Fruit fly (Drosophila melanogaster): ENCODE data around the gene Strump.
A peak's percentile ranks its signal among the peaks of the same experiment; 100 is the strongest.

Strump gene

dm6 chr3L:16147819-16148236 is 26.0 kb downstream of the Strump start (continued):
- TF ChIP-seq bowl (GFP tag; IDR thresholded peaks at IDR 0.05) (no peak), tap (tag; optimal IDR thresholded peaks at IDR 0.05) (no peak), CG2120 (GFP tag; optimal IDR thresholded peaks at IDR 0.05) (peak; percentile 57), Ets65A (GFP tag) (peak; percentile 90), mam (GFP tag; optimal IDR thresholded peaks at IDR 0.05) (peak; percentile 16), Taf1 (GFP tag; IDR thresholded peaks at IDR 0.05) (no peak), CG34224 (GFP tag; IDR thresholded peaks at IDR 0.05; ENCODE audit: partially characterized antibody) (no peak), dati (GFP tag; IDR thresholded peaks at IDR 0.05) (no peak), nom (GFP tag; optimal IDR thresholded peaks at IDR 0.05) (no peak), tup (GFP tag; optimal IDR thresholded peaks at IDR 0.05) (no peak), lmd (GFP tag; IDR thresholded peaks at IDR 0.05) (no peak), fd64A (GFP tag; optimal IDR thresholded peaks at IDR 0.05) (no peak), ash1 (GFP tag; optimal IDR thresholded peaks at IDR 0.05) (no peak), fd96Cb (tag; optimal IDR thresholded peaks at IDR 0.05) (no peak), CG15696 (tag; optimal IDR thresholded peaks at IDR 0.05) (no peak), dmrt99B (tag; optimal IDR thresholded peaks at IDR 0.05) (peak; percentile 59), ATbp (GFP tag; optimal IDR thresholded peaks at IDR 0.05) (no peak), CG9876 (GFP tag; optimal IDR thresholded peaks at IDR 0.05) (no peak), tgo (GFP tag; IDR thresholded peaks at IDR 0.05) (no peak), CG13296 (GFP tag; optimal IDR thresholded peaks at IDR 0.05) (peak; percentile 27), CG17328 (GFP tag; IDR thresholded peaks at IDR 0.05) (no peak), CG17361 (GFP tag; IDR thresholded peaks at IDR 0.05) (peak; percentile 64; the same call in 2 of the 3 replicates), ssp (GFP tag; IDR thresholded peaks at IDR 0.05) (no peak), abd-A (tag; optimal IDR thresholded peaks at IDR 0.05) (no peak), Dll (GFP tag; IDR thresholded peaks at IDR 0.05; ENCODE audit: partially characterized antibody) (no peak), chif (GFP tag; optimal IDR thresholded peaks at IDR 0.05) (peak; percentile 3 to 14), Eip74EF (GFP tag; optimal IDR thresholded peaks at IDR 0.05) (no peak), Hand (GFP tag; optimal IDR thresholded peaks at IDR 0.05) (peak; percentile 53), CG6683 (GFP tag; optimal IDR thresholded peaks at IDR 0.05) (no peak), CG13624 (GFP tag; optimal IDR thresholded peaks at IDR 0.05) (peak; percentile 9), CG11093 (GFP tag; IDR thresholded peaks at IDR 0.05) (no peak), CG18619 (GFP tag; optimal IDR thresholded peaks at IDR 0.05) (peak; percentile 34), GATAe (GFP tag; conservative IDR thresholded peaks at IDR 0.05) (no peak), ftz-f1 (GFP tag; optimal IDR thresholded peaks at IDR 0.05) (no peak), pho (GFP tag; optimal IDR thresholded peaks at IDR 0.05) (peak; percentile 45), CG10979 (tag; optimal IDR thresholded peaks at IDR 0.05) (no peak), Oli (tag; optimal IDR thresholded peaks at IDR 0.05) (peak; percentile 39), HmgD (GFP tag; optimal IDR thresholded peaks at IDR 0.05) (no peak), Sry-δ (GFP tag; optimal IDR thresholded peaks at IDR 0.05) (no peak), CG8359 (GFP tag; optimal IDR thresholded peaks at IDR 0.05; ENCODE audit: borderline replicate concordance) (no peak), CG6175 (GFP tag; IDR thresholded peaks at IDR 0.05) (no peak), CG1233 (GFP tag; optimal IDR thresholded peaks at IDR 0.05) (peak; percentile 37), Trl (optimal IDR thresholded peaks at IDR 0.05) (no peak), Trl (GFP tag; optimal IDR thresholded peaks at IDR 0.05) (no peak), CG13424 (tag; optimal IDR thresholded peaks at IDR 0.05) (peak; percentile 46), CG8478 (optimal IDR thresholded peaks at IDR 0.05) (no peak), CG12659 (GFP tag; optimal IDR thresholded peaks at IDR 0.05) (peak; percentile 22), CG7786 (GFP tag; optimal IDR thresholded peaks at IDR 0.05) (peak; percentile 41), CG3281 (GFP tag; optimal IDR thresholded peaks at IDR 0.05) (peak; percentile 57), Rx (GFP tag; IDR thresholded peaks at IDR 0.05) (no peak), CG2199 (GFP tag; IDR thresholded peaks at IDR 0.05) (no peak), CG17385 (GFP tag; optimal IDR thresholded peaks at IDR 0.05) (peak; percentile 4)
